Fruit fly (Drosophila melanogaster) whole organism, embryonic: Measurements from ENCODE around the gene CG16710.

Source experiments
- CG10147 ChIP-seq: fragments of 200-800 bp; sonication (Bioruptor generic); optimal IDR thresholded peaks from 2 replicates; lab custom pipeline; 2019; ENCODE audit warnings: missing biosample characterization, mild to moderate bottlenecking, missing genetic modification characterization, moderate library complexity
- CG10979 ChIP-seq: fragments of 200-800 bp; sonication (Bioruptor generic); optimal IDR thresholded peaks from 2 replicates; lab custom pipeline; 2018; ENCODE audit warnings: missing biosample characterization, mild to moderate bottlenecking, missing genetic modification characterization, moderate library complexity
- CG14710 ChIP-seq: fragments of 200-800 bp; sonication (Bioruptor generic); optimal IDR thresholded peaks from 3 replicates; lab custom pipeline; 2019; ENCODE audit warnings: missing biosample characterization, mild to moderate bottlenecking, missing genetic modification characterization, moderate library complexity
- CG1602 ChIP-seq: fragments of 200-800 bp; sonication (Bioruptor generic); optimal IDR thresholded peaks from 3 replicates; lab custom pipeline; 2016; ENCODE audit warnings: missing biosample characterization, missing genetic modification characterization
- CG2889 ChIP-seq: fragments of 200-800 bp; sonication (Bioruptor generic); IDR thresholded peaks from 3 replicates; pipeline ENCODE4 v1.3.6; 2022; ENCODE audit warnings: missing biosample characterization, missing genetic modification characterization
- CG33213 ChIP-seq: fragments of 200-800 bp; sonication (Bioruptor generic); optimal IDR thresholded peaks from 3 replicates; lab custom pipeline; 2016; ENCODE audit warnings: missing biosample characterization, missing genetic modification characterization
- CG34224 ChIP-seq: fragments of 200-800 bp; sonication (Bioruptor generic); IDR thresholded peaks from 3 replicates; pipeline ENCODE4 v1.3.6; 2022; ENCODE audit warnings: missing biosample characterization, missing genetic modification characterization; ENCODE audit not compliant: partially characterized antibody
- CG4854 ChIP-seq: fragments of 200-800 bp; sonication (Bioruptor generic); optimal IDR thresholded peaks from 2 replicates; lab custom pipeline; 2016; ENCODE audit warnings: missing biosample characterization, missing genetic modification characterization, inconsistent platforms
- CG5245 ChIP-seq: fragments of 200-800 bp; sonication (Bioruptor generic); optimal IDR thresholded peaks from 3 replicates; lab custom pipeline; 2016; ENCODE audit warnings: missing biosample characterization, missing genetic modification characterization
- CG7963 ChIP-seq: fragments of 200-800 bp; sonication (Bioruptor generic); IDR thresholded peaks from 3 replicates; pipeline ENCODE4 v1.3.6; 2022; ENCODE audit warnings: missing biosample characterization, missing genetic modification characterization; ENCODE audit not compliant: partially characterized antibody
- CG8281 ChIP-seq: fragments of 200-800 bp; sonication (Bioruptor generic); optimal IDR thresholded peaks from 2 replicates; lab custom pipeline; 2018; ENCODE audit warnings: missing biosample characterization, mild to moderate bottlenecking, missing genetic modification characterization, moderate library complexity
- CG9609 ChIP-seq: fragments of 200-800 bp; sonication (Bioruptor generic); optimal IDR thresholded peaks from 3 replicates; lab custom pipeline; 2016; ENCODE audit warnings: missing biosample characterization, missing genetic modification characterization
- CTCF ChIP-seq: fragments of 200-800 bp; sonication (Bioruptor generic); optimal IDR thresholded peaks from 2 replicates; lab custom pipeline; 2017; ENCODE audit warnings: missing biosample characterization, mild to moderate bottlenecking, missing genetic modification characterization, moderate library complexity
- CoRest ChIP-seq: fragments of 200-800 bp; sonication (Bioruptor generic); optimal IDR thresholded peaks from 3 replicates; lab custom pipeline; 2018; ENCODE audit warnings: missing biosample characterization, mild to moderate bottlenecking, missing genetic modification characterization, moderate library complexity
- Dbx ChIP-seq: fragments of 200-800 bp; sonication (Bioruptor generic); IDR thresholded peaks from 3 replicates; pipeline ENCODE4 v1.3.6; 2022; ENCODE audit warnings: missing biosample characterization, missing genetic modification characterization
- Drgx ChIP-seq: fragments of 200-800 bp; sonication (Bioruptor generic); IDR thresholded peaks from 2 replicates; pipeline ENCODE4 v1.3.6; 2022; ENCODE audit warnings: missing biosample characterization, missing genetic modification characterization
- ERR ChIP-seq: fragments of 200-800 bp; sonication (Bioruptor generic); optimal IDR thresholded peaks from 2 replicates; lab custom pipeline; 2016; ENCODE audit warnings: missing biosample characterization, missing genetic modification characterization
- Ets65A ChIP-seq: fragments of 200-800 bp; sonication (Bioruptor generic); peaks from one replicate; lab custom pipeline; 2016; ENCODE audit warnings: missing biosample characterization, missing genetic modification characterization
- HLH4C ChIP-seq: fragments of 200-800 bp; sonication (Bioruptor generic); IDR thresholded peaks from 3 replicates; pipeline ENCODE4 v1.3.6; 2022; ENCODE audit warnings: missing biosample characterization, missing genetic modification characterization; ENCODE audit not compliant: partially characterized antibody
- Med ChIP-seq: fragments of 200-800 bp; sonication (Bioruptor generic); peaks from one replicate; lab custom pipeline; 2016; ENCODE audit warnings: missing biosample characterization, missing genetic modification characterization, mild to moderate bottlenecking, inconsistent platforms, moderate library complexity
- Mes4 ChIP-seq: fragments of 200-800 bp; sonication (Bioruptor generic); optimal IDR thresholded peaks from 2 replicates; lab custom pipeline; 2016; ENCODE audit warnings: missing biosample characterization, missing genetic modification characterization
- TFAM ChIP-seq: fragments of 200-800 bp; sonication (Bioruptor generic); optimal IDR thresholded peaks from 2 replicates; lab custom pipeline; 2017; ENCODE audit warnings: missing biosample characterization, missing genetic modification characterization, inconsistent platforms
- Vsx1 ChIP-seq: fragments of 200-800 bp; sonication (Bioruptor generic); optimal IDR thresholded peaks from 2 replicates; lab custom pipeline; 2017; ENCODE audit warnings: missing biosample characterization, mild to moderate bottlenecking, missing genetic modification characterization, missing genetic modification reagents
- bbx ChIP-seq: fragments of 200-800 bp; sonication (Bioruptor generic); IDR thresholded peaks from 2 replicates; pipeline ENCODE4 v1.3.6; 2022; ENCODE audit warnings: missing biosample characterization, missing genetic modification characterization; ENCODE audit not compliant: partially characterized antibody
- cato ChIP-seq: fragments of 200-800 bp; sonication (Bioruptor generic); optimal IDR thresholded peaks from 2 replicates; lab custom pipeline; 2016; ENCODE audit warnings: missing biosample characterization, missing genetic modification characterization, borderline replicate concordance
- crol ChIP-seq: fragments of 200-800 bp; sonication (Bioruptor generic); IDR thresholded peaks from 2 replicates; pipeline ENCODE4 v1.3.6; 2022; ENCODE audit warnings: missing biosample characterization, missing genetic modification characterization
- dmrt99B ChIP-seq: fragments of 200-800 bp; sonication (Bioruptor generic); optimal IDR thresholded peaks from 2 replicates; lab custom pipeline; 2018; ENCODE audit warnings: missing biosample characterization, mild to moderate bottlenecking, missing genetic modification characterization, moderate library complexity
- dysf ChIP-seq: fragments of 200-800 bp; sonication (Bioruptor generic); IDR thresholded peaks from 3 replicates; pipeline ENCODE4 v1.3.6; 2022; ENCODE audit warnings: missing biosample characterization, missing genetic modification characterization
- fd102C ChIP-seq: fragments of 200-800 bp; sonication (Bioruptor generic); optimal IDR thresholded peaks from 2 replicates; lab custom pipeline; 2018; ENCODE audit warnings: missing biosample characterization, mild to moderate bottlenecking, missing genetic modification characterization, moderate library complexity
- fru ChIP-seq: fragments of >200 bp; optimal IDR thresholded peaks from 2 replicates; lab custom pipeline; 2017
- gcm ChIP-seq: fragments of 200-800 bp; sonication (Bioruptor generic); optimal IDR thresholded peaks from 2 replicates; lab custom pipeline; 2019; ENCODE audit warnings: missing biosample characterization, mild to moderate bottlenecking, missing genetic modification characterization, moderate library complexity
- hb ChIP-seq: fragments of 200-800 bp; sonication (Bioruptor generic); IDR thresholded peaks from 3 replicates; pipeline ENCODE4 v1.3.6; 2022; ENCODE audit warnings: missing biosample characterization, missing genetic modification characterization; ENCODE audit not compliant: partially characterized antibody
- her ChIP-seq: fragments of 200-800 bp; sonication (Bioruptor generic); optimal IDR thresholded peaks from 2 replicates; lab custom pipeline; 2016; ENCODE audit warnings: missing biosample characterization, missing genetic modification characterization
- kni ChIP-seq: fragments of 200-800 bp; sonication (Bioruptor generic); optimal IDR thresholded peaks from 3 replicates; lab custom pipeline; 2017; ENCODE audit warnings: mild to moderate bottlenecking, missing biosample characterization, missing genetic modification reagents, missing genetic modification characterization
- knrl ChIP-seq: fragments of 200-800 bp; sonication (Bioruptor generic); IDR thresholded peaks from 3 replicates; pipeline ENCODE4 v1.3.6; 2022; ENCODE audit warnings: missing biosample characterization, missing genetic modification characterization; ENCODE audit not compliant: partially characterized antibody
- lov ChIP-seq, 2 experiments: fragments of 200-800 bp in 1 of 2; fragments of >200 bp in 1 of 2; sonication (Bioruptor generic) in 1 of 2; IDR thresholded peaks in 1 of 2; optimal IDR thresholded peaks in 1 of 2; 2 replicates in 1 of 2; 3 replicates in 1 of 2; pipeline versions ENCODE4 v1.3.6 to Lab custom; 2017 to 2022; ENCODE audit warnings: missing biosample characterization in 1 of 2, missing genetic modification characterization in 1 of 2
- oc ChIP-seq: fragments of 200-800 bp; sonication (Bioruptor generic); optimal IDR thresholded peaks from 2 replicates; lab custom pipeline; 2018; ENCODE audit warnings: missing biosample characterization, mild to moderate bottlenecking, missing genetic modification characterization, moderate library complexity
- odd ChIP-seq: fragments of 200-800 bp; sonication (Bioruptor generic); optimal IDR thresholded peaks from 2 replicates; lab custom pipeline; 2017; ENCODE audit warnings: missing biosample characterization, mild to moderate bottlenecking, missing genetic modification characterization
- peb ChIP-seq: fragments of 200-800 bp; sonication (Bioruptor generic); IDR thresholded peaks from 2 replicates; pipeline ENCODE4 v1.3.6; 2022; ENCODE audit warnings: missing biosample characterization, missing genetic modification characterization
- run ChIP-seq: fragments of 200-800 bp; sonication (Bioruptor generic); optimal IDR thresholded peaks from 3 replicates; lab custom pipeline; 2018; ENCODE audit warnings: missing biosample characterization, mild to moderate bottlenecking, missing genetic modification characterization
- sens ChIP-seq: fragments of 200-800 bp; sonication (Bioruptor generic); peaks from one replicate; lab custom pipeline; 2016; ENCODE audit warnings: missing biosample characterization, missing genetic modification characterization
- sug ChIP-seq: fragments of 200-800 bp; optimal IDR thresholded peaks from 2 replicates; lab custom pipeline; 2019; ENCODE audit warnings: missing biosample characterization, mild to moderate bottlenecking, missing genetic modification characterization, moderate library complexity
- tin ChIP-seq: fragments of 200-800 bp; sonication (Bioruptor generic); optimal IDR thresholded peaks from 3 replicates; lab custom pipeline; 2016; ENCODE audit warnings: missing biosample characterization, missing genetic modification characterization
- vnd ChIP-seq: fragments of 200-800 bp; sonication (Bioruptor generic); IDR thresholded peaks from 3 replicates; pipeline ENCODE4 v1.3.6; 2022; ENCODE audit warnings: missing biosample characterization, missing genetic modification characterization; ENCODE audit not compliant: partially characterized antibody
- vvl ChIP-seq: fragments of 200-800 bp; sonication (Bioruptor generic); IDR thresholded peaks from 2 replicates; pipeline ENCODE4 v1.3.6; 2022; ENCODE audit warnings: missing biosample characterization, missing genetic modification characterization
- wdn ChIP-seq: fragments of 200-800 bp; sonication (Bioruptor generic); IDR thresholded peaks from 2 replicates; pipeline ENCODE4 v1.3.6; 2022; ENCODE audit warnings: missing biosample characterization, missing genetic modification characterization
- yki ChIP-seq: fragments of >200 bp; optimal IDR thresholded peaks from 3 replicates; lab custom pipeline; 2018
- zf30C ChIP-seq: fragments of 200-800 bp; sonication (Bioruptor generic); optimal IDR thresholded peaks from 3 replicates; lab custom pipeline; 2018; ENCODE audit warnings: missing biosample characterization, mild to moderate bottlenecking, missing genetic modification characterization

The CG16710 gene

DNA sequence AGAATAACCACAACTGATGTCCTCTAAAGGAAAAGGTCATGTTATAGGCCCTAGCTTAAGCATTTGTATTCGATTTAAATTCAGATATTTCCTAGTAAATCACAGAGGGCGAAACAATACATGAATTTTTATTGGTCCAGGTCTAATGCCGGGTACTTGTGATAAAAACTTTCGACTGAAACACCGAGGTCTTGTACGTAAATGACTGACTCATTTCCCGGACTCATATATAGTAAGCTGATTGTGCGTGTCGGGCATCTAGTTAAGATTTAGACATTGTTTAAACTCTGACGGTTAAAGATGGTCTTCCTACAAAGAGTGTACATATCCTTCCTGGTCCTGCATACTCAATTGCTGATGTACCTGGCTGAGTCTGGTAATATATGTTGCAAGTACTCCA lies at the start of gene CG16710:
Gene CG16710, plus strand, starts transcription at position 301 of the 400 bp plus-strand sequence.
- no peak for TF ChIP-seq bbx (GFP tag; lab: Robert Waterston, UW)
- no peak for TF ChIP-seq CG7963 (GFP tag; lab: Robert Waterston, UW)
- TF ChIP-seq odd (GFP tag; lab: Kevin White, UChicago): no peak
- TF ChIP-seq crol (GFP tag; lab: Robert Waterston, UW): no peak
- no peak for TF ChIP-seq wdn (GFP tag; lab: Robert Waterston, UW)
- TF ChIP-seq zf30C (GFP tag; lab: Kevin White, UChicago): no peak
- no peak for TF ChIP-seq CG33213 (GFP tag; lab: Kevin White, UChicago)
- no peak for TF ChIP-seq fd102C (GFP tag; lab: Kevin White, UChicago)
- no peak for TF ChIP-seq ERR
- TF ChIP-seq CG10147 (GFP tag; lab: Kevin White, UChicago): no peak
- no peak for TF ChIP-seq run (tag; lab: Kevin White, UChicago)
- no peak for TF ChIP-seq CG14710 (tag; lab: Kevin White, UChicago)
- no peak for TF ChIP-seq CG5245
- no peak for TF ChIP-seq kni
- no peak for TF ChIP-seq CG34224 (GFP tag; lab: Robert Waterston, UW)
- no peak for TF ChIP-seq CG4854 (GFP tag; lab: Kevin White, UChicago)
- no peak for TF ChIP-seq CoRest
- TF ChIP-seq vnd: no peak

DNA sequence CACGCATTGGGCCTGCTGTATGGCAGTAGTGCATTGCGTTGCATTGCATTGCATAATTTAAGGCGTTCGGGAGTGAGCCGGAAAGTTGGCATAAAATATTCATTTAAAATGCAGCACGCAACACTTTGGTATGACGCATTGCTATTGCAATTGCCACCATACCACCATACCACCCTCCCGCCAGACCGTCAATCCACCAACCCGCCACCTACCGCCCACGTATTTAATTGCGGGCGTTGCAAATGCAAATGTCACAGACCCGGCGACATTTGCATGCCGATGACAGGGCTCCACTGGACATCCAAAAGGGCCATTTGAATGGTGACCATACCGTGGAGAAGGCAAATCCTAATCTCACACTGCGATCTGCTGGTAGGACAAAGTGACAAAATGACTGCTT lies 47.5 kb upstream of the CG16710 start:
- TF ChIP-seq vvl (GFP tag; lab: Robert Waterston, UW) (peak; percentile 20; the same call in 1 of the 2 replicates), HLH4C (GFP tag; lab: Robert Waterston, UW) (0 out of 3 replicates have a peak, but pooled peaks have one; percentile 25), Mes4 (GFP tag; lab: Kevin White, UChicago) (no peak), CG8281 (tag; lab: Kevin White, UChicago) (peak; percentile 45), CTCF (GFP tag; lab: Kevin White, UChicago) (peak; percentile 72), dysf (GFP tag; lab: Robert Waterston, UW) (0 out of 3 replicates have a peak, but pooled peaks have one; percentile 32), CG10979 (tag; lab: Kevin White, UChicago) (peak; percentile 41), Dbx (GFP tag; lab: Robert Waterston, UW) (no peak)

DNA sequence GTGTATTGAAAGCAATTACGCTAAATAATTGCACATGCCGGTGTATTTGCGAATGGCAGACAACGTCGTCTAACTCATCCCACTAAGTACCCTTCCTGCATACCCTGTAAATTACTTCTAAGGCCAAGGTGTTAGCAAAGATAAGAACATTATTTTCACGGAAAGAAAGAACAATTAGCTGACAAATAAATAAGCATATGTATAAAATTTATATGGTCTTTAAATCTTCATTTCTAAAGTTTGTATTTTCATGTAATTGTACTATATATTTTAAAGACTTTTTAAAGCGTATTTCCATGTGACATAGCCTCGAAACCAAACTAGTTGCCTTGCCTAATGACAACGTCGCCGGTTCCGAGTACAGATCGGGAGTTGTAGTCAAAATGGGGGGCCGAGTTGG lies 45.0 kb upstream of the CG16710 start:
- TF ChIP-seq gcm: no peak
- TF ChIP-seq sug (tag; lab: Kevin White, UChicago): no peak
- TF ChIP-seq Ets65A (GFP tag; lab: Kevin White, UChicago): peak; percentile 20
- no peak for TF ChIP-seq fru

DNA sequence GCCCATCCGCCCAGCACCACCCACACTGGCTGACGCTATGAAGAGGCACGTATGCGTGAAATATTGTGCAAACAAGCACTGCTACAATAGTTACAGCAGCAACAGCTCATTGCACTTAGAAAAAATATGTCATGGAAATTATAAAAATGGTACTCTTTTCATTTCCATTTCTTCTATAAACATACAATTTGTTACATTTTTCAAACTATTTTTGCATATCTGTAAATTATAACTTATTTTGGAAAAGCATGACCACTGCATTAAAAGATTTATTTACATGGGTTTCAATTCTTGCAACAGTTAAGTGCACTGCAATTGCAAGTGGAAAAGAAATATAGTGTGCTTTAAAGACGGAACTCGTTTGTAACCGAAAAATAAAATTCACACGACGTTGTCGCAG lies 44.0 kb upstream of the CG16710 start:
- TF ChIP-seq Vsx1 (GFP tag; lab: Kevin White, UChicago): no peak
- peak; percentile 64 for TF ChIP-seq Drgx (GFP tag; lab: Robert Waterston, UW)
- no peak for TF ChIP-seq her (GFP tag; lab: Kevin White, UChicago)
- no peak for TF ChIP-seq yki (lab: Kevin White, UChicago)
- TF ChIP-seq TFAM: no peak
- no peak for TF ChIP-seq cato
- TF ChIP-seq dysf (GFP tag; lab: Robert Waterston, UW): no peak
- TF ChIP-seq CoRest: no peak
- TF ChIP-seq peb (GFP tag; lab: Robert Waterston, UW): no peak
- TF ChIP-seq Med (GFP tag; lab: Kevin White, UChicago): peak; percentile 34
- no peak for TF ChIP-seq CG9609 (GFP tag; lab: Kevin White, UChicago)
- TF ChIP-seq sens (GFP tag; lab: Kevin White, UChicago): peak; percentile 68
- no peak for TF ChIP-seq lov (optimal IDR thresholded peaks at IDR 0.05; lab: Kevin White, UChicago)
- TF ChIP-seq lov (GFP tag; IDR thresholded peaks at IDR 0.05; lab: Robert Waterston, UW): no peak
- no peak for TF ChIP-seq knrl (GFP tag; lab: Robert Waterston, UW)
- TF ChIP-seq oc (tag; lab: Kevin White, UChicago): no peak
- no peak for TF ChIP-seq tin
- TF ChIP-seq CG10979 (tag; lab: Kevin White, UChicago): no peak
- TF ChIP-seq hb (GFP tag; lab: Robert Waterston, UW): no peak
- TF ChIP-seq CG2889 (GFP tag; lab: Robert Waterston, UW): no peak
- TF ChIP-seq dmrt99B (tag; lab: Kevin White, UChicago): peak; percentile 17
- no peak for TF ChIP-seq CG1602 (GFP tag; lab: Kevin White, UChicago)
